Fruit fly (Drosophila melanogaster): ENCODE data around the gene nSyb.

The nSyb gene

dm6 chr3L:1584781-1585180 lies 52.8 kb downstream of the nSyb start (continued):
- peak; percentile 85 for TF ChIP-seq CG11762 (GFP tag; optimal IDR thresholded peaks at IDR 0.05; ENCODE audit: insufficient read depth)
- TF ChIP-seq CG31627 (GFP tag; optimal IDR thresholded peaks at IDR 0.05) = peak; percentile 79
- peak; percentile 80 for TF ChIP-seq esn (GFP tag; optimal IDR thresholded peaks at IDR 0.05)
- peak; percentile 80 for TF ChIP-seq lz (GFP tag; optimal IDR thresholded peaks at IDR 0.05)
- peak; percentile 8 for TF ChIP-seq fd59A (GFP tag; optimal IDR thresholded peaks at IDR 0.05)
- peak; percentile 96 for TF ChIP-seq eg (GFP tag; IDR thresholded peaks at IDR 0.05)
- TF ChIP-seq Sox14 (GFP tag; optimal IDR thresholded peaks at IDR 0.05) = peak; percentile 72
- peak; percentile 92 for TF ChIP-seq net (GFP tag; optimal IDR thresholded peaks at IDR 0.05)
- TF ChIP-seq Smox (GFP tag; optimal IDR thresholded peaks at IDR 0.05) = peak; percentile 56
- TF ChIP-seq CG15336 (GFP tag; IDR thresholded peaks at IDR 0.05) = peak; percentile 94
- TF ChIP-seq Blimp-1 (GFP tag; optimal IDR thresholded peaks at IDR 0.05) = peak; percentile 57
- TF ChIP-seq CG7368 (GFP tag; optimal IDR thresholded peaks at IDR 0.05) = peak; percentile 86
- TF ChIP-seq Eip93F (GFP tag; optimal IDR thresholded peaks at IDR 0.05) = no peak
- TF ChIP-seq CG9139 (GFP tag; optimal IDR thresholded peaks at IDR 0.05) = peak; percentile 73
- TF ChIP-seq CG10631 (GFP tag; optimal IDR thresholded peaks at IDR 0.05) = peak; percentile 69
- TF ChIP-seq CG16779 (tag; optimal IDR thresholded peaks at IDR 0.05) = peak; percentile 70
- peak; percentile 86 for TF ChIP-seq CG11902 (GFP tag; optimal IDR thresholded peaks at IDR 0.05)
- peak; percentile 76 for TF ChIP-seq acj6 (GFP tag; optimal IDR thresholded peaks at IDR 0.05)
- TF ChIP-seq CG10669 (GFP tag; optimal IDR thresholded peaks at IDR 0.05) = peak; percentile 83
- peak; percentile 73 for TF ChIP-seq Lpt (GFP tag; optimal IDR thresholded peaks at IDR 0.05)
- peak; percentile 59 for TF ChIP-seq dac (GFP tag; optimal IDR thresholded peaks at IDR 0.05)

DNA sequence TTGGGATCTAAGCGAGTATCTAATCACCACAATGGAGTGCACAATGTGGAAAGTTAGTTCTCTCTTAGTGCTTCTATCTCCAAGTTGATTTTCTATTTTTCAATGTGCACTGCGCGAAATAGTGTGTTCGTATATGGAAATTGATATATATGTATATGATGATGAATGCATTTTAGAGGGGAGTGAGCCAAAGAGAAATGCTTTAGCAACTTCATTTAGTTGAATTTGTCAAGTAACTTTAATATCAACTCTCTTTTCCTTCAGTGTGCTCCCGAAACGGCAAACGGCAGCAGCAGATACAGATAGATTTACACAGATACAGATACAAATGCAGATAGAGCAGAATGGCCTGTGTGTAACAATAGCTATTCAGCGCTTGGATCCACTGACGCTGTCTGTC lies 53.5 kb downstream of the nSyb start:
- TF ChIP-seq Met (GFP tag; optimal IDR thresholded peaks at IDR 0.05) = peak; percentile 32
- peak; percentile 76 for TF ChIP-seq CG11294 (GFP tag; IDR thresholded peaks at IDR 0.05)
- TF ChIP-seq CG7368 (GFP tag; optimal IDR thresholded peaks at IDR 0.05) = no peak
- peak; percentile 72 for TF ChIP-seq Sox14 (GFP tag; optimal IDR thresholded peaks at IDR 0.05)
- peak; percentile 91 for TF ChIP-seq CG32006 (GFP tag; optimal IDR thresholded peaks at IDR 0.05)
- peak; percentile 46 for TF ChIP-seq Hr39 (GFP tag; optimal IDR thresholded peaks at IDR 0.05)
- TF ChIP-seq svp (GFP tag) = peak; percentile 37
- no peak for TF ChIP-seq CG1621 (tag; optimal IDR thresholded peaks at IDR 0.05)
- no peak for TF ChIP-seq CG6808 (GFP tag; optimal IDR thresholded peaks at IDR 0.05)
- peak; percentile 7 for TF ChIP-seq Sox102F (GFP tag; optimal IDR thresholded peaks at IDR 0.05)
- peak; percentile 47 for TF ChIP-seq CG6276 (GFP tag; optimal IDR thresholded peaks at IDR 0.05)
- no peak for TF ChIP-seq CG6854 (GFP tag; optimal IDR thresholded peaks at IDR 0.05)
- peak; percentile 91 for TF ChIP-seq eg (GFP tag; IDR thresholded peaks at IDR 0.05)
- TF ChIP-seq Eip78C (GFP tag) = peak; percentile 88
- TF ChIP-seq OdsH (GFP tag; optimal IDR thresholded peaks at IDR 0.05) = peak; percentile 70
- no peak for TF ChIP-seq Ets96B (tag; optimal IDR thresholded peaks at IDR 0.05)
- TF ChIP-seq Hr4 (GFP tag; optimal IDR thresholded peaks at IDR 0.05) = peak; percentile 92
- TF ChIP-seq Eip93F (GFP tag; optimal IDR thresholded peaks at IDR 0.05) = no peak
- peak; percentile 83 for TF ChIP-seq Lpt (GFP tag; optimal IDR thresholded peaks at IDR 0.05)
- TF ChIP-seq acj6 (GFP tag; optimal IDR thresholded peaks at IDR 0.05) = peak; percentile 61
- TF ChIP-seq CG34406 (GFP tag; optimal IDR thresholded peaks at IDR 0.05) = peak; percentile 13
- peak; percentile 3 for TF ChIP-seq CG3032 (tag; optimal IDR thresholded peaks at IDR 0.05)
- TF ChIP-seq CG8119 (GFP tag; IDR thresholded peaks at IDR 0.05) = peak; percentile 87
- TF ChIP-seq vri (GFP tag; optimal IDR thresholded peaks at IDR 0.05) = peak; percentile 4
- TF ChIP-seq CG4318 (GFP tag; optimal IDR thresholded peaks at IDR 0.05) = peak; percentile 77
- peak; percentile 12 for TF ChIP-seq Smox (GFP tag; optimal IDR thresholded peaks at IDR 0.05)
- peak; percentile 0 for TF ChIP-seq lz (GFP tag; optimal IDR thresholded peaks at IDR 0.05)
- no peak for TF ChIP-seq spab (GFP tag; optimal IDR thresholded peaks at IDR 0.05)
- TF ChIP-seq Blimp-1 (GFP tag; optimal IDR thresholded peaks at IDR 0.05) = no peak
- TF ChIP-seq esn (GFP tag; optimal IDR thresholded peaks at IDR 0.05) = peak; percentile 22
- TF ChIP-seq CG15336 (GFP tag; IDR thresholded peaks at IDR 0.05) = peak; percentile 90
- TF ChIP-seq net (GFP tag; optimal IDR thresholded peaks at IDR 0.05) = peak; percentile 60
- TF ChIP-seq achi (GFP tag; optimal IDR thresholded peaks at IDR 0.05) = peak; percentile 12
- TF ChIP-seq salr (GFP tag; optimal IDR thresholded peaks at IDR 0.05) = peak in 1 of 2 experiments; percentile 68
- TF ChIP-seq CG3919 (GFP tag; optimal IDR thresholded peaks at IDR 0.05) = peak; percentile 8
- peak; percentile 69 for TF ChIP-seq pdm3 (GFP tag; optimal IDR thresholded peaks at IDR 0.05)
- peak; percentile 88 for TF ChIP-seq Gug (GFP tag; IDR thresholded peaks at IDR 0.05)
- peak; percentile 53 for TF ChIP-seq CG10631 (GFP tag; optimal IDR thresholded peaks at IDR 0.05)
- no peak for TF ChIP-seq fd85E (GFP tag; optimal IDR thresholded peaks at IDR 0.05)
- peak; percentile 31 for TF ChIP-seq Eip75B (GFP tag; optimal IDR thresholded peaks at IDR 0.05)
- no peak for TF ChIP-seq fd59A (GFP tag; optimal IDR thresholded peaks at IDR 0.05)
- peak; percentile 15 for TF ChIP-seq CG31627 (GFP tag; optimal IDR thresholded peaks at IDR 0.05)
- TF ChIP-seq dac (GFP tag; optimal IDR thresholded peaks at IDR 0.05) = peak; percentile 65

All from whole organism, prepupa.